Worm (Caenorhabditis elegans) whole organism, young adult: ENCODE data around the gene srg-2.

ENCODE experiments used
- B0261.1 ChIP-seq: sonication (generic microtip); optimal IDR thresholded peaks from 2 replicates; lab custom pipeline; 2016; ENCODE audit warnings: mild to moderate bottlenecking, missing genetic modification characterization, moderate library complexity, missing compliant biosample characterization
- B0336.3 ChIP-seq: fragments of 200-800 bp; sonication (Bioruptor generic); IDR thresholded peaks from 2 replicates; pipeline ENCODE4 v1.3.6; 2022; ENCODE audit warnings: missing genetic modification characterization, missing compliant biosample characterization
- F10E7.11 ChIP-seq: sonication (generic microtip); optimal IDR thresholded peaks from 2 replicates; lab custom pipeline; 2017; ENCODE audit warnings: mild to moderate bottlenecking, missing genetic modification characterization, moderate library complexity, missing compliant biosample characterization
- F52B5.7 ChIP-seq: sonication (generic microtip); optimal IDR thresholded peaks from 2 replicates; lab custom pipeline; 2016; ENCODE audit warnings: mild to moderate bottlenecking, missing genetic modification characterization, missing compliant biosample characterization
- T26A5.8 ChIP-seq: sonication (generic microtip); optimal IDR thresholded peaks from 2 replicates; lab custom pipeline; 2016; ENCODE audit warnings: missing genetic modification characterization, missing compliant biosample characterization
- Y79H2A.3 ChIP-seq: fragments of 200-800 bp; sonication (Bioruptor generic); conservative IDR thresholded peaks from 2 replicates; pipeline ENCODE4 v1.3.6; 2022; ENCODE audit warnings: missing genetic modification reagents, missing genetic modification characterization, missing compliant biosample characterization
- ZK185.1 ChIP-seq: sonication (generic microtip); optimal IDR thresholded peaks from 2 replicates; lab custom pipeline; 2016; ENCODE audit warnings: mild to moderate bottlenecking, missing genetic modification characterization, missing compliant biosample characterization; ENCODE audit not compliant: poor library complexity, severe bottlenecking
- aptf-3 ChIP-seq: fragments of 200-800 bp; sonication (Bioruptor generic); IDR thresholded peaks from 2 replicates; pipeline ENCODE4 v1.3.6; 2022; ENCODE audit warnings: missing genetic modification characterization, missing compliant biosample characterization
- athp-1 ChIP-seq: sonication (generic microtip); optimal IDR thresholded peaks from 2 replicates; lab custom pipeline; 2017; ENCODE audit warnings: mild to moderate bottlenecking, missing genetic modification characterization, missing compliant biosample characterization
- attf-3 ChIP-seq: fragments of 200-800 bp; sonication (Bioruptor generic); conservative IDR thresholded peaks from 2 replicates; pipeline ENCODE4 v1.3.6; 2022; ENCODE audit warnings: missing genetic modification reagents, missing genetic modification characterization, missing compliant biosample characterization
- bed-1 ChIP-seq: fragments of 200-800 bp; sonication (Bioruptor generic); IDR thresholded peaks from 2 replicates; pipeline ENCODE4 v1.3.6; 2022; ENCODE audit warnings: missing genetic modification reagents, missing genetic modification characterization, missing compliant biosample characterization
- ceh-40 ChIP-seq: fragments of 200-800 bp; sonication (Bioruptor generic); IDR thresholded peaks from 2 replicates; pipeline ENCODE4 v1.3.6; 2022; ENCODE audit warnings: missing genetic modification characterization, missing compliant biosample characterization
- ceh-79 ChIP-seq: sonication (generic microtip); optimal IDR thresholded peaks from 2 replicates; lab custom pipeline; 2017; ENCODE audit warnings: mild to moderate bottlenecking, missing genetic modification characterization, missing compliant biosample characterization
- ceh-91 ChIP-seq: fragments of 200-800 bp; sonication (Bioruptor generic); IDR thresholded peaks from 2 replicates; pipeline ENCODE4 v1.3.6; 2022; ENCODE audit warnings: missing genetic modification reagents, missing genetic modification characterization, missing compliant biosample characterization
- chd-7 ChIP-seq: sonication (generic microtip); optimal IDR thresholded peaks from 2 replicates; lab custom pipeline; 2016; ENCODE audit warnings: mild to moderate bottlenecking, missing genetic modification characterization, moderate library complexity, missing compliant biosample characterization
- efl-1 ChIP-seq: fragments of 150-350 bp; optimal IDR thresholded peaks from 2 replicates; lab custom pipeline; 2014; ENCODE audit warnings: missing biosample characterization, missing genetic modification reagents, missing genetic modification characterization
- ekl-4 ChIP-seq: fragments of 200-800 bp; sonication (Bioruptor generic); IDR thresholded peaks from 2 replicates; pipeline ENCODE4 v1.3.6; 2022; ENCODE audit warnings: missing genetic modification reagents, missing genetic modification characterization, missing compliant biosample characterization
- gei-17 ChIP-seq: fragments of 200-800 bp; sonication (Bioruptor generic); optimal IDR thresholded peaks from 2 replicates; lab custom pipeline; 2018; ENCODE audit warnings: mild to moderate bottlenecking, missing genetic modification characterization, missing compliant biosample characterization
- hmg-1.2 ChIP-seq: fragments of 200-800 bp; sonication (Bioruptor generic); IDR thresholded peaks from 2 replicates; pipeline ENCODE4 v1.3.6; 2022; ENCODE audit warnings: missing genetic modification reagents, missing genetic modification characterization, missing compliant biosample characterization
- hmg-20 ChIP-seq: fragments of 200-800 bp; sonication (Bioruptor generic); IDR thresholded peaks from 2 replicates; pipeline ENCODE4 v1.3.6; 2022; ENCODE audit warnings: missing genetic modification reagents, missing genetic modification characterization, missing compliant biosample characterization
- hrde-1 ChIP-seq: sonication (generic microtip); optimal IDR thresholded peaks from 2 replicates; lab custom pipeline; 2016; ENCODE audit warnings: missing genetic modification characterization, mild to moderate bottlenecking, missing compliant biosample characterization, moderate library complexity, missing genotype, missing genetic modification reagents, borderline replicate concordance
- let-607 ChIP-seq, 2 experiments: fragments of 200-800 bp in 1 of 2; sonication (Bioruptor generic) in 1 of 2; sonication (generic microtip) in 1 of 2; optimal IDR thresholded peaks; 2 replicates each; lab custom pipeline; 2016 to 2018; ENCODE audit warnings: mild to moderate bottlenecking in 2 of 2, missing compliant biosample characterization in 2 of 2, missing genetic modification characterization in 2 of 2, moderate library complexity in 2 of 2, missing genotype in 1 of 2
- lin-26 ChIP-seq: fragments of 200-800 bp; sonication (Bioruptor generic); IDR thresholded peaks from 2 replicates; pipeline ENCODE4 v1.3.6; 2022; ENCODE audit warnings: missing genetic modification reagents, missing genetic modification characterization, missing compliant biosample characterization
- lin-40 ChIP-seq: sonication (generic microtip); optimal IDR thresholded peaks from 2 replicates; lab custom pipeline; 2016; ENCODE audit warnings: missing genetic modification characterization, mild to moderate bottlenecking, missing compliant biosample characterization, missing genotype, missing genetic modification reagents
- lin-54 ChIP-seq: fragments of 200-800 bp; sonication (Bioruptor generic); optimal IDR thresholded peaks from 2 replicates; lab custom pipeline; 2018; ENCODE audit warnings: mild to moderate bottlenecking, missing genetic modification characterization, missing compliant biosample characterization
- madf-10 ChIP-seq: sonication (generic microtip); optimal IDR thresholded peaks from 2 replicates; lab custom pipeline; 2016; ENCODE audit warnings: mild to moderate bottlenecking, missing genetic modification characterization, missing compliant biosample characterization
- madf-6 ChIP-seq: fragments of 200-800 bp; sonication (Bioruptor generic); IDR thresholded peaks from 2 replicates; pipeline ENCODE4 v1.3.6; 2022; ENCODE audit warnings: missing genetic modification reagents, missing genetic modification characterization, missing compliant biosample characterization
- madf-8 ChIP-seq: fragments of 200-800 bp; sonication (Bioruptor generic); conservative IDR thresholded peaks from 2 replicates; pipeline ENCODE4 v1.3.6; 2022; ENCODE audit warnings: missing genetic modification reagents, missing genetic modification characterization, missing compliant biosample characterization
- mcd-1 ChIP-seq: fragments of 200-800 bp; sonication (Bioruptor generic); IDR thresholded peaks from 2 replicates; pipeline ENCODE4 v1.3.6; 2022; ENCODE audit warnings: missing genetic modification reagents, missing genetic modification characterization, missing compliant biosample characterization
- mes-4 ChIP-seq: sonication (generic microtip); optimal IDR thresholded peaks from 2 replicates; lab custom pipeline; 2016; ENCODE audit warnings: missing genotype, missing genetic modification characterization, missing compliant biosample characterization
- nfya-2 ChIP-seq: fragments of 200-800 bp; sonication (Bioruptor generic); IDR thresholded peaks from 2 replicates; pipeline ENCODE4 v1.3.6; 2022; ENCODE audit warnings: missing genetic modification reagents, missing genetic modification characterization, missing compliant biosample characterization
- nhr-179 ChIP-seq: sonication (generic microtip); optimal IDR thresholded peaks from 2 replicates; lab custom pipeline; 2016; ENCODE audit warnings: mild to moderate bottlenecking, missing genetic modification characterization, missing compliant biosample characterization
- nhr-90 ChIP-seq: sonication (generic microtip); optimal IDR thresholded peaks from 2 replicates; lab custom pipeline; 2016; ENCODE audit warnings: missing genotype, mild to moderate bottlenecking, missing genetic modification characterization, missing compliant biosample characterization
- sdz-38 ChIP-seq: sonication (generic microtip); optimal IDR thresholded peaks from 2 replicates; lab custom pipeline; 2016; ENCODE audit warnings: missing genotype, missing genetic modification characterization, missing compliant biosample characterization
- snpc-1.1 ChIP-seq: sonication (generic microtip); optimal IDR thresholded peaks from 2 replicates; lab custom pipeline; 2017; ENCODE audit warnings: missing genetic modification characterization, mild to moderate bottlenecking, missing compliant biosample characterization, antibody characterized with exemption, moderate library complexity, missing genotype, missing genetic modification reagents; ENCODE audit not compliant: insufficient read depth
- somi-1 ChIP-seq: fragments of 200-800 bp; sonication (Bioruptor generic); optimal IDR thresholded peaks from 2 replicates; lab custom pipeline; 2018; ENCODE audit warnings: mild to moderate bottlenecking, missing genetic modification characterization, missing compliant biosample characterization
- tbp1 ChIP-seq: fragments of 200-800 bp; sonication (Bioruptor generic); optimal IDR thresholded peaks from 2 replicates; lab custom pipeline; 2018; ENCODE audit warnings: mild to moderate bottlenecking, missing genetic modification characterization, missing compliant biosample characterization
- ztf-22 ChIP-seq: fragments of 200-800 bp; sonication (Bioruptor generic); optimal IDR thresholded peaks from 2 replicates; lab custom pipeline; 2018; ENCODE audit warnings: mild to moderate bottlenecking, missing genetic modification characterization, moderate library complexity, missing compliant biosample characterization
- ztf-28 ChIP-seq: fragments of 200-800 bp; sonication (Bioruptor generic); IDR thresholded peaks from 2 replicates; pipeline ENCODE4 v1.3.6; 2022; ENCODE audit warnings: missing genetic modification reagents, missing genetic modification characterization, missing compliant biosample characterization
- ztf-6 ChIP-seq: fragments of 200-800 bp; sonication (Bioruptor generic); IDR thresholded peaks from 2 replicates; pipeline ENCODE4 v1.3.6; 2022; ENCODE audit warnings: missing genetic modification reagents, missing genetic modification characterization, missing compliant biosample characterization

The srg-2 gene

DNA sequence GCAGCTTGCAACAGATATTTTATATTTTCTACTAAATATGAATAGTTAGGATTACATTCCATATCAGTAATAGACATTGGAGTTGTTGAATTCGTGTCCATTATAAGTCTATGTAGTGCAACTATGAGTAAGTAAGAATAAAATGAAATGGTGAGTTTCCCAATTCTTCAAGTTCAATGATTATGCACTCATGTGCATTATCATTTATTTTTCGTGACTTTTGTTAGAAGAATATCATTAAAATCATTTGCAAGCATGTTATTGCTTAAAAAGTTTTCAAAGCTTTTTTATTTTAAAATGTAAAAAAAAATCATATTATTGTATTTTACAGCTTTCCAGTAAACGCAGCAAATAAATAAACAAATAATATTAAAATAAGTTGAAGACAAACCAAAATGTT is 3.3 kb downstream of the srg-2 start, which contains the start of gene srg-9:
srg-9 (minus strand) TSS at position 101 of the 400 bp plus-strand sequence.
- no peak for TF ChIP-seq ztf-22 (GFP tag; lab: Kevin White, UChicago)
- no peak for TF ChIP-seq snpc-1.1 (tag; lab: Kevin White, UChicago)
- TF ChIP-seq efl-1 (GFP tag; lab: Kevin White, UChicago): no peak
- no peak for TF ChIP-seq nhr-90 (tag; lab: Kevin White, UChicago)
- no peak for TF ChIP-seq ceh-79
- TF ChIP-seq lin-40 (tag; lab: Kevin White, UChicago): no peak
- TF ChIP-seq madf-6 (GFP tag; lab: Robert Waterston, UW): no peak
- no peak for TF ChIP-seq let-607 (tag; optimal IDR thresholded peaks at IDR 0.05; lab: Kevin White, UChicago)
- TF ChIP-seq mes-4 (tag; lab: Kevin White, UChicago): no peak
- TF ChIP-seq gei-17: no peak
- TF ChIP-seq chd-7 (tag; lab: Kevin White, UChicago): no peak
- no peak for TF ChIP-seq madf-10
- no peak for TF ChIP-seq Y79H2A.3 (GFP tag; lab: Robert Waterston, UW)
- no peak for TF ChIP-seq lin-54
- TF ChIP-seq nhr-179 (tag; lab: Kevin White, UChicago): no peak
- TF ChIP-seq B0336.3 (GFP tag; lab: Robert Waterston, UW): no peak
- TF ChIP-seq, all 124 proteins: peak for 0

- TF ChIP-seq lin-40 (tag; lab: Kevin White, UChicago) (no peak), aptf-3 (GFP tag; lab: Robert Waterston, UW) (no peak), ztf-28 (GFP tag; lab: Robert Waterston, UW) (no peak), hmg-1.2 (no peak), ceh-40 (GFP tag; lab: Robert Waterston, UW) (no peak), gei-17 (no peak), tbp1 (GFP tag; lab: Kevin White, UChicago) (no peak), athp-1 (no peak), hmg-20 (no peak), F10E7.11 (tag; lab: Kevin White, UChicago) (no peak), F52B5.7 (tag; lab: Kevin White, UChicago) (no peak), T26A5.8 (tag; lab: Kevin White, UChicago) (no peak), attf-3 (no peak), nfya-2 (GFP tag; lab: Robert Waterston, UW) (no peak), ceh-91 (GFP tag; lab: Robert Waterston, UW) (no peak), lin-54 (no peak)
These were observed 5.3 kb downstream of the srg-2 start, which contains the start of gene srg-8 for ce11 chrIII:6254737-6255136. srg-8 (minus strand) TSS chrIII:6254837.

DNA sequence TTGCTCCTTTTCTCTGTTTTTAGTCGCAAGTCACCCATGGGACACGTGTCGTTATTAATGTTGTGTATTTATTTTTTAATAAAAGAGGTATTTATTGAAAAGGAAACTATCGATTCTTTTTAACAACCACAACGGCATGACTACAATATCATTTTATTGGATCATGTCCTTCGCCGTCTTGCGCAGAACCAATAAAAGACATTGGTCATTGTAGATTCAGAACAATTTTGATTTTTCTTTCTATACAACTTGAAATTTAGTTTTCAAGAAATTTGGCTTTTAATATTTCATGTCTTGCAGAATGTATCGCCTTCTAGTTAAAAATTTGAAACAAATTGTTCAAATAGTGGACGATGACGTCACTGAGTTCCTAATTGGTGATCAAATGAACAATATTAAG is 8.5 kb downstream of the srg-2 start, which contains the start of gene amdh-1:
amdh-1 (plus strand) TSS at position 301 of the 400 bp plus-strand sequence.
- TF ChIP-seq madf-8: no peak
- no peak for TF ChIP-seq B0261.1
- no peak for TF ChIP-seq mcd-1 (GFP tag; lab: Robert Waterston, UW)
- no peak for TF ChIP-seq sdz-38 (tag; lab: Kevin White, UChicago)
- no peak for TF ChIP-seq ztf-6
- no peak for TF ChIP-seq ZK185.1 (tag; lab: Kevin White, UChicago)
- TF ChIP-seq gei-17: no peak
- TF ChIP-seq bed-1 (GFP tag; lab: Robert Waterston, UW): no peak
- TF ChIP-seq snpc-1.1 (tag; lab: Kevin White, UChicago): no peak
- TF ChIP-seq somi-1 (GFP tag; lab: Kevin White, UChicago): no peak
- no peak for TF ChIP-seq ceh-91 (GFP tag; lab: Robert Waterston, UW)
- TF ChIP-seq hrde-1: no peak
- no peak for TF ChIP-seq ekl-4 (GFP tag; lab: Robert Waterston, UW)
- no peak for TF ChIP-seq lin-26 (GFP tag; lab: Robert Waterston, UW)
